Worm (Caenorhabditis elegans) whole organism, mixed stage, embryonic: ENCODE data around the gene F21D5.9.

ENCODE experiments used
- bed-3 ChIP-seq: fragments of 200-800 bp; sonication (Bioruptor generic); optimal IDR thresholded peaks from 3 replicates; lab custom pipeline; 2018; ENCODE audit warnings: mild to moderate bottlenecking, missing genetic modification characterization, moderate library complexity, missing compliant biosample characterization
- blmp-1 ChIP-seq: fragments of 150-350 bp; optimal IDR thresholded peaks from 2 replicates; lab custom pipeline; 2014; ENCODE audit warnings: missing biosample characterization, missing genetic modification characterization
- ces-1 ChIP-seq: fragments of 150-350 bp; optimal IDR thresholded peaks from 2 replicates; lab custom pipeline; 2014; ENCODE audit warnings: missing biosample characterization, missing genetic modification reagents, missing genetic modification characterization
- cnd-1 ChIP-seq: fragments of 200-800 bp; sonication (Bioruptor generic); optimal IDR thresholded peaks from 2 replicates; lab custom pipeline; 2018; ENCODE audit warnings: mild to moderate bottlenecking, missing genetic modification characterization, missing compliant biosample characterization
- elt-3 ChIP-seq: fragments of 150-350 bp; optimal IDR thresholded peaks from 2 replicates; lab custom pipeline; 2014; ENCODE audit warnings: missing biosample characterization, missing genetic modification characterization
- mep-1 ChIP-seq: fragments of 150-350 bp; optimal IDR thresholded peaks from 2 replicates; lab custom pipeline; 2017; ENCODE audit warnings: missing biosample characterization, missing genetic modification reagents, missing genetic modification characterization, inconsistent platforms
- nhr-2 ChIP-seq: fragments of 150-350 bp; optimal IDR thresholded peaks from 2 replicates; lab custom pipeline; 2014; ENCODE audit warnings: missing biosample characterization, missing genetic modification characterization
- nhr-28 ChIP-seq: fragments of 150-350 bp; optimal IDR thresholded peaks from 2 replicates; lab custom pipeline; 2014; ENCODE audit warnings: missing biosample characterization, missing genetic modification characterization
- nhr-76 ChIP-seq: sonication (generic microtip); optimal IDR thresholded peaks from 2 replicates; lab custom pipeline; 2017; ENCODE audit warnings: missing biosample characterization, missing genetic modification characterization
- pha-4 ChIP-seq: fragments of 150-350 bp; optimal IDR thresholded peaks from 2 replicates; lab custom pipeline; 2018; ENCODE audit warnings: missing biosample characterization, missing genetic modification reagents, missing genetic modification characterization
- snpc-4 ChIP-seq: fragments of 150-350 bp; optimal IDR thresholded peaks from 2 replicates; lab custom pipeline; 2014; ENCODE audit warnings: missing biosample characterization, missing genetic modification characterization
- unc-62 ChIP-seq: fragments of 150-350 bp; optimal IDR thresholded peaks from 2 replicates; lab custom pipeline; 2014; ENCODE audit warnings: missing biosample characterization, missing genetic modification reagents, missing genetic modification characterization
- ztf-11 ChIP-seq: fragments of 150-350 bp; optimal IDR thresholded peaks from 2 replicates; lab custom pipeline; 2014; ENCODE audit warnings: missing biosample characterization, missing genetic modification characterization

DNA sequence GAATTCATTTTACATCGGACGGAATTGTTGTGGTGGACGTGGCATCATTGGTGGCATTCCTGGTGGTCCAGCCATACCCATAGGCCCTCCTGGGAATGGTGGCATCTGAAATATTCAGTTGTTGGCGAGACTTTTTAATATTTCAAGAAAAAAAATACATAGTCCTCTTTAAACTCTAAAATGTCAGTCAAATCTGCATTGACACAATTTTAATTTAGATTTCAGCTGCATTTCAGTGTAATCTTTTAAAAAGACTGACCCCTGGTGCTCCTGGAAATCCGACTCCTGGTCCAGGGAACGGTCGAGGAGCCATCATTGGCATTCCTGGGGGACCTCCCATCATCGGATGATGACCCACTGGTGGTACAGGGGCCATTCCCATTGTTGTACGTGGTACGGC lies 36.9 kb upstream of the F21D5.9 start:
- no peak for TF ChIP-seq nhr-28 (tag; lab: Kevin White, UChicago)
- TF ChIP-seq ztf-11 (tag; lab: Kevin White, UChicago) = no peak
- TF ChIP-seq pha-4 = no peak
- no peak for TF ChIP-seq bed-3 (GFP tag; lab: Kevin White, UChicago)
- TF ChIP-seq unc-62 = no peak
- no peak for TF ChIP-seq blmp-1 (tag; lab: Kevin White, UChicago)
- TF ChIP-seq mep-1 (tag; lab: Kevin White, UChicago) = no peak
- TF ChIP-seq elt-3 (tag; lab: Kevin White, UChicago) = no peak
- TF ChIP-seq cnd-1 = no peak
- TF ChIP-seq nhr-2 (tag; lab: Kevin White, UChicago) = no peak
- TF ChIP-seq nhr-76 (tag; lab: Kevin White, UChicago) = no peak
- no peak for TF ChIP-seq ces-1 (GFP tag; lab: Kevin White, UChicago)
- no peak for TF ChIP-seq snpc-4 (tag; lab: Kevin White, UChicago)
